Fruit fly (Drosophila melanogaster): ENCODE data around the gene CG12025.
A peak's percentile ranks its signal among the peaks of the same experiment; 100 is the strongest.

Gene CG12025

DNA sequence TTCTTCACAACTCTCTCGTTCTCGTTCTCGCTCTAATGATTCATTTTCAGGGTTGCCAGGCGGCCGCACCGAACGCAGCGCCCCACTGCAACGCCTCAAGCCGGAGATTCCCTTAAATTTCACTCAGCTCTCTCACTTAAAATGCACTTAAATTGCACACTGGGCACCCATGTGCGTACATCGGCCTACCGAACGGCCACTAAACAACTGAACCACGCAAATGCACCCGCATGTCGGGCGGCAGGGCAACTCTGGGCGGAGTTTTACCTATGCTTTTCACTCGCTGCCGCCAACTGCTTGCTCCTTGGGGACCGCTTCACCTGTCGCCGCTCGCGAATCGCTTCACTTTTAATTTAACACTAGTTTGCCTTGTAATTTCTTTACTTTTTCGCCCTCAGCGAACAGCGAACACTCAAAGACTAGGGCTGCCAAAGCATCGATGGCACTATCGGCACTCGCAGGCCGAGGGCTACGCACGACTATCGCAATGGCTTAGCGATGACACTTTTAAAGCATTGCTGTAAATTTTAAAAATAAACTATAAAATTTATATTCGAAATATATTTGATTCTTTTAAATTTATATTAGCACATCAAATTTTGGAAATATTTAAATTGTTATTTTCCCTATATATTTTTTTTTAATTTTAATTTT lies 3.3 kb upstream of the CG12025 start, which contains the start of gene Rap1 (continued):
- no peak for TF ChIP-seq nau (GFP tag; optimal IDR thresholded peaks at IDR 0.05)
- no peak for TF ChIP-seq rib (GFP tag; IDR thresholded peaks at IDR 0.05)
- peak; percentile 48 for TF ChIP-seq Max (GFP tag; optimal IDR thresholded peaks at IDR 0.05)
- no peak for TF ChIP-seq CG2202 (tag; optimal IDR thresholded peaks at IDR 0.05)
- TF ChIP-seq ara (GFP tag; IDR thresholded peaks at IDR 0.05): peak; percentile 54
- peak; percentile 16 for TF ChIP-seq CG12942 (GFP tag; optimal IDR thresholded peaks at IDR 0.05)
- no peak for TF ChIP-seq ATbp (GFP tag; optimal IDR thresholded peaks at IDR 0.05)
- TF ChIP-seq CG34376 (GFP tag; optimal IDR thresholded peaks at IDR 0.05): peak; percentile 54
- TF ChIP-seq Hmr (GFP tag; optimal IDR thresholded peaks at IDR 0.05): no peak
- peak; percentile 62 for TF ChIP-seq CG4328 (GFP tag; optimal IDR thresholded peaks at IDR 0.05)
- TF ChIP-seq CG8089 (GFP tag; optimal IDR thresholded peaks at IDR 0.05): peak; percentile 16
- peak; percentile 88 for TF ChIP-seq mld (GFP tag; IDR thresholded peaks at IDR 0.05; ENCODE audit: partially characterized antibody)
- TF ChIP-seq Hr39 (optimal IDR thresholded peaks at IDR 0.05): no peak
- TF ChIP-seq CG7745 (tag; optimal IDR thresholded peaks at IDR 0.05): no peak
- peak; percentile 66 for TF ChIP-seq CoRest (tag; optimal IDR thresholded peaks at IDR 0.05)
- TF ChIP-seq CG7271 (tag; optimal IDR thresholded peaks at IDR 0.05): peak; percentile 67
- TF ChIP-seq bigmax (GFP tag; optimal IDR thresholded peaks at IDR 0.05): no peak
- no peak for TF ChIP-seq Gsc (GFP tag; IDR thresholded peaks at IDR 0.05)
- peak; percentile 32 for TF ChIP-seq Abd-B (GFP tag; optimal IDR thresholded peaks at IDR 0.05)
- TF ChIP-seq fd64A (GFP tag; optimal IDR thresholded peaks at IDR 0.05): no peak
- peak; percentile 77 for TF ChIP-seq CG17829 (tag; optimal IDR thresholded peaks at IDR 0.05)
- TF ChIP-seq pfk (GFP tag; optimal IDR thresholded peaks at IDR 0.05): no peak
- no peak for TF ChIP-seq Stat92E (GFP tag; optimal IDR thresholded peaks at IDR 0.05)
- peak; percentile 36 for TF ChIP-seq NC2β (GFP tag; optimal IDR thresholded peaks at IDR 0.05)
- peak; percentile 67; the same call in 2 of the 3 replicates for TF ChIP-seq CG11093 (GFP tag; IDR thresholded peaks at IDR 0.05)
- peak; percentile 44 for TF ChIP-seq CG1792 (GFP tag; optimal IDR thresholded peaks at IDR 0.05)
- no peak for TF ChIP-seq CG3726 (GFP tag; IDR thresholded peaks at IDR 0.05)
- no peak for TF ChIP-seq hkb (optimal IDR thresholded peaks at IDR 0.05)
- 0 out of 2 replicates have a peak, but pooled peaks have one; percentile 41 for TF ChIP-seq hkb (GFP tag; IDR thresholded peaks at IDR 0.05)
- TF ChIP-seq CG43689 (GFP tag; IDR thresholded peaks at IDR 0.05): no peak
- peak; percentile 46; the same call in 2 of the 3 replicates for TF ChIP-seq ken (GFP tag; IDR thresholded peaks at IDR 0.05)
- no peak for TF ChIP-seq ro (GFP tag; IDR thresholded peaks at IDR 0.05)
- TF ChIP-seq tx (GFP tag; optimal IDR thresholded peaks at IDR 0.05): peak; percentile 48
- TF ChIP-seq CG10209 (GFP tag; optimal IDR thresholded peaks at IDR 0.05): peak; percentile 43
- peak; percentile 39 for TF ChIP-seq Atf3 (GFP tag; optimal IDR thresholded peaks at IDR 0.05)
- no peak for TF ChIP-seq CG17912 (GFP tag; optimal IDR thresholded peaks at IDR 0.05)
- peak; percentile 58 for TF ChIP-seq CG31441 (GFP tag; IDR thresholded peaks at IDR 0.05)
- TF ChIP-seq CG15269 (tag; optimal IDR thresholded peaks at IDR 0.05): no peak
- TF ChIP-seq CG2199 (GFP tag; IDR thresholded peaks at IDR 0.05): no peak
- peak; percentile 78 for TF ChIP-seq ato (GFP tag; IDR thresholded peaks at IDR 0.05; ENCODE audit: partially characterized antibody)
- peak; percentile 35 for TF ChIP-seq zen (tag; optimal IDR thresholded peaks at IDR 0.05)
- peak; percentile 85 for TF ChIP-seq CG7963 (GFP tag; IDR thresholded peaks at IDR 0.05; ENCODE audit: partially characterized antibody)
- TF ChIP-seq D19A (tag; optimal IDR thresholded peaks at IDR 0.05): peak; percentile 36
- TF ChIP-seq so (GFP tag; IDR thresholded peaks at IDR 0.05): peak; percentile 48; the same call in 1 of the 3 replicates
- no peak for TF ChIP-seq nom (GFP tag; optimal IDR thresholded peaks at IDR 0.05)
- peak; percentile 20 for TF ChIP-seq Hand (GFP tag; optimal IDR thresholded peaks at IDR 0.05)
- TF ChIP-seq MBD-R2 (GFP tag; IDR thresholded peaks at IDR 0.05): peak; percentile 78
- no peak for TF ChIP-seq dimm (GFP tag; IDR thresholded peaks at IDR 0.05)
- no peak for TF ChIP-seq HLHmδ (GFP tag; optimal IDR thresholded peaks at IDR 0.05)
- peak; percentile 42 for TF ChIP-seq bab2 (GFP tag; optimal IDR thresholded peaks at IDR 0.05)
